Fruit fly (Drosophila melanogaster) whole organism, embryonic: ENCODE results near the gene CG4709.
A peak's percentile ranks its signal among the peaks of the same experiment; 100 is the strongest.

Source experiments
- CG10959 ChIP-seq: fragments of 200-800 bp; sonication (Bioruptor generic); IDR thresholded peaks from 2 replicates; pipeline ENCODE4 v1.3.6; 2022; ENCODE audit warnings: missing biosample characterization, missing genetic modification characterization
- CG10979 ChIP-seq: fragments of 200-800 bp; sonication (Bioruptor generic); optimal IDR thresholded peaks from 2 replicates; lab custom pipeline; 2018; ENCODE audit warnings: missing biosample characterization, mild to moderate bottlenecking, missing genetic modification characterization, moderate library complexity
- CG11560 ChIP-seq: fragments of 200-800 bp; sonication (Bioruptor generic); IDR thresholded peaks from 3 replicates; pipeline ENCODE4 v1.3.6; 2022; ENCODE audit warnings: missing biosample characterization, missing genetic modification characterization
- CG13894 ChIP-seq: fragments of 200-800 bp; sonication (Bioruptor generic); optimal IDR thresholded peaks from 3 replicates; lab custom pipeline; 2018; ENCODE audit warnings: missing biosample characterization, mild to moderate bottlenecking, missing genetic modification characterization, moderate library complexity
- CG15696 ChIP-seq: fragments of 200-800 bp; sonication (Bioruptor generic); optimal IDR thresholded peaks from 2 replicates; lab custom pipeline; 2019; ENCODE audit warnings: missing biosample characterization, mild to moderate bottlenecking, missing genetic modification characterization, moderate library complexity
- CG1603 ChIP-seq: fragments of 200-800 bp; sonication (Bioruptor generic); optimal IDR thresholded peaks from 2 replicates; lab custom pipeline; 2019; ENCODE audit warnings: missing biosample characterization, mild to moderate bottlenecking, missing genetic modification characterization, moderate library complexity
- CG3163 ChIP-seq: fragments of 200-800 bp; sonication (Bioruptor generic); optimal IDR thresholded peaks from 3 replicates; lab custom pipeline; 2016; ENCODE audit warnings: missing biosample characterization, missing genetic modification characterization
- CG3995 ChIP-seq: fragments of 200-800 bp; sonication (Bioruptor generic); optimal IDR thresholded peaks from 3 replicates; lab custom pipeline; 2016; ENCODE audit warnings: missing biosample characterization, missing genetic modification characterization
- CG4360 ChIP-seq: fragments of 200-800 bp; sonication (Bioruptor generic); IDR thresholded peaks from 2 replicates; pipeline ENCODE4 v1.3.6; 2022; ENCODE audit warnings: missing biosample characterization, missing genetic modification characterization
- CG4404 ChIP-seq: fragments of 200-800 bp; sonication (Bioruptor generic); IDR thresholded peaks from 2 replicates; pipeline ENCODE4 v1.3.6; 2022; ENCODE audit warnings: missing biosample characterization, missing genetic modification characterization
- CG6272 ChIP-seq: fragments of 200-800 bp; sonication (Bioruptor generic); IDR thresholded peaks from 2 replicates; pipeline ENCODE4 v1.3.6; 2022; ENCODE audit warnings: missing biosample characterization, missing genetic modification characterization
- CG6683 ChIP-seq: fragments of 200-800 bp; sonication (Bioruptor generic); optimal IDR thresholded peaks from 2 replicates; lab custom pipeline; 2017; ENCODE audit warnings: missing biosample characterization, mild to moderate bottlenecking, missing genetic modification characterization, missing genetic modification reagents
- CG7786 ChIP-seq: fragments of 200-800 bp; sonication (Bioruptor generic); optimal IDR thresholded peaks from 2 replicates; lab custom pipeline; 2016; ENCODE audit warnings: missing biosample characterization, missing genetic modification characterization
- CG7839 ChIP-seq: fragments of 200-800 bp; sonication (Bioruptor generic); optimal IDR thresholded peaks from 3 replicates; lab custom pipeline; 2018; ENCODE audit warnings: missing biosample characterization, mild to moderate bottlenecking, missing genetic modification characterization, moderate library complexity
- CG8290 ChIP-seq, 3 experiments: fragments of 200-800 bp; sonication (Bioruptor generic); optimal IDR thresholded peaks; 2 replicates each; lab custom pipeline; 2016 to 2019; ENCODE audit warnings: missing biosample characterization in 3 of 3, missing genetic modification characterization in 3 of 3, mild to moderate bottlenecking in 2 of 3, moderate library complexity in 1 of 3
- Dp ChIP-seq: fragments of 200-800 bp; sonication (Bioruptor generic); optimal IDR thresholded peaks from 2 replicates; lab custom pipeline; 2018; ENCODE audit warnings: missing biosample characterization, mild to moderate bottlenecking, missing genetic modification characterization, moderate library complexity
- E2f1 ChIP-seq: fragments of 200-800 bp; sonication (Bioruptor generic); IDR thresholded peaks from 2 replicates; pipeline ENCODE4 v1.3.6; 2022; ENCODE audit warnings: missing biosample characterization, missing genetic modification characterization
- Hmr ChIP-seq: fragments of 200-800 bp; sonication (Bioruptor generic); optimal IDR thresholded peaks from 3 replicates; lab custom pipeline; 2017; ENCODE audit warnings: mild to moderate bottlenecking, missing biosample characterization, missing genetic modification reagents, missing genetic modification characterization
- Hr78 ChIP-seq, 2 experiments: fragments of 200-800 bp in 1 of 2; fragments of >200 bp in 1 of 2; sonication (Bioruptor generic) in 1 of 2; optimal IDR thresholded peaks; 2 replicates each; lab custom pipeline; 2017 to 2019; ENCODE audit warnings: missing biosample characterization in 2 of 2, missing genetic modification characterization in 2 of 2, mild to moderate bottlenecking in 1 of 2, moderate library complexity in 1 of 2
- MBD-R2 ChIP-seq: fragments of 200-800 bp; sonication (Bioruptor generic); IDR thresholded peaks from 2 replicates; pipeline ENCODE4 v1.3.6; 2022; ENCODE audit warnings: missing biosample characterization, missing genetic modification characterization
- MTF-1 ChIP-seq: fragments of 200-800 bp; sonication (Bioruptor generic); optimal IDR thresholded peaks from 2 replicates; lab custom pipeline; 2018; ENCODE audit warnings: missing biosample characterization, mild to moderate bottlenecking, missing genetic modification characterization, borderline replicate concordance
- Med ChIP-seq: fragments of 200-800 bp; sonication (Bioruptor generic); peaks from one replicate; lab custom pipeline; 2016; ENCODE audit warnings: missing biosample characterization, missing genetic modification characterization, mild to moderate bottlenecking, inconsistent platforms, moderate library complexity
- Oli ChIP-seq: fragments of 200-800 bp; sonication (Bioruptor generic); optimal IDR thresholded peaks from 2 replicates; lab custom pipeline; 2018; ENCODE audit warnings: missing biosample characterization, mild to moderate bottlenecking, missing genetic modification characterization, moderate library complexity
- Spps ChIP-seq: fragments of 200-800 bp; sonication (Bioruptor generic); optimal IDR thresholded peaks from 2 replicates; lab custom pipeline; 2018; ENCODE audit warnings: missing biosample characterization, mild to moderate bottlenecking, missing genetic modification characterization
- Trl ChIP-seq, 3 experiments: fragments of >200 bp in 2 of 3; fragments of 200-800 bp in 1 of 3; sonication (Bioruptor generic) in 1 of 3; optimal IDR thresholded peaks; 2 replicates in 1 of 3; 3 replicates in 2 of 3; lab custom pipeline; 2016 to 2017; ENCODE audit warnings: missing biosample characterization in 1 of 3, missing genetic modification characterization in 1 of 3
- abd-A ChIP-seq: fragments of 200-800 bp; sonication (Bioruptor generic); optimal IDR thresholded peaks from 3 replicates; lab custom pipeline; 2019; ENCODE audit warnings: missing biosample characterization, mild to moderate bottlenecking, missing genetic modification characterization, moderate library complexity
- amos ChIP-seq: fragments of 200-800 bp; sonication (Bioruptor generic); IDR thresholded peaks from 2 replicates; pipeline ENCODE4 v1.3.6; 2022; ENCODE audit warnings: missing biosample characterization, missing genetic modification characterization; ENCODE audit not compliant: partially characterized antibody
- cad ChIP-seq: fragments of >200 bp; optimal IDR thresholded peaks from 2 replicates; lab custom pipeline; 2017; ENCODE audit warnings: missing biosample characterization, missing genetic modification characterization
- cas ChIP-seq: fragments of 200-800 bp; sonication (Bioruptor generic); IDR thresholded peaks from 2 replicates; pipeline ENCODE4 v1.3.6; 2022; ENCODE audit warnings: missing biosample characterization, missing genetic modification characterization
- caup ChIP-seq: fragments of 200-800 bp; sonication (Bioruptor generic); optimal IDR thresholded peaks from 3 replicates; lab custom pipeline; 2017; ENCODE audit warnings: missing biosample characterization, mild to moderate bottlenecking, missing genetic modification characterization, moderate library complexity; ENCODE audit not compliant: severe bottlenecking
- ci ChIP-seq: fragments of 200-800 bp; sonication (Bioruptor generic); IDR thresholded peaks from 3 replicates; pipeline ENCODE4 v1.3.6; 2022; ENCODE audit warnings: missing biosample characterization, missing genetic modification characterization
- disco-r ChIP-seq: fragments of 200-800 bp; sonication (Bioruptor generic); optimal IDR thresholded peaks from 2 replicates; lab custom pipeline; 2016; ENCODE audit warnings: missing biosample characterization, missing genetic modification characterization
- exex ChIP-seq: fragments of 200-800 bp; sonication (Bioruptor generic); optimal IDR thresholded peaks from 4 replicates; lab custom pipeline; 2018; ENCODE audit warnings: missing biosample characterization, mild to moderate bottlenecking, missing genetic modification characterization, moderate library complexity
- grau ChIP-seq: fragments of 200-800 bp; optimal IDR thresholded peaks from 3 replicates; lab custom pipeline; 2019; ENCODE audit warnings: missing biosample characterization, mild to moderate bottlenecking, missing genetic modification characterization, moderate library complexity
- grn ChIP-seq: fragments of 200-800 bp; sonication (Bioruptor generic); optimal IDR thresholded peaks from 3 replicates; lab custom pipeline; 2017; ENCODE audit warnings: missing biosample characterization, missing genetic modification characterization
- her ChIP-seq: fragments of 200-800 bp; sonication (Bioruptor generic); optimal IDR thresholded peaks from 2 replicates; lab custom pipeline; 2016; ENCODE audit warnings: missing biosample characterization, missing genetic modification characterization
- kay ChIP-seq: fragments of 200-800 bp; sonication (Bioruptor generic); optimal IDR thresholded peaks from 2 replicates; lab custom pipeline; 2016; ENCODE audit warnings: missing biosample characterization, missing genetic modification characterization
- kni ChIP-seq: fragments of 200-800 bp; sonication (Bioruptor generic); optimal IDR thresholded peaks from 3 replicates; lab custom pipeline; 2017; ENCODE audit warnings: mild to moderate bottlenecking, missing biosample characterization, missing genetic modification reagents, missing genetic modification characterization
- mirr ChIP-seq: fragments of 200-800 bp; sonication (Bioruptor generic); optimal IDR thresholded peaks from 3 replicates; lab custom pipeline; 2018; ENCODE audit warnings: missing biosample characterization, mild to moderate bottlenecking, missing genetic modification characterization
- oc ChIP-seq: fragments of 200-800 bp; sonication (Bioruptor generic); optimal IDR thresholded peaks from 2 replicates; lab custom pipeline; 2018; ENCODE audit warnings: missing biosample characterization, mild to moderate bottlenecking, missing genetic modification characterization, moderate library complexity
- peb ChIP-seq: fragments of 200-800 bp; sonication (Bioruptor generic); IDR thresholded peaks from 2 replicates; pipeline ENCODE4 v1.3.6; 2022; ENCODE audit warnings: missing biosample characterization, missing genetic modification characterization
- sd ChIP-seq: fragments of 200-800 bp; sonication (Bioruptor generic); optimal IDR thresholded peaks from 3 replicates; lab custom pipeline; 2018; ENCODE audit warnings: missing biosample characterization, mild to moderate bottlenecking, missing genetic modification characterization, moderate library complexity
- sima ChIP-seq: fragments of 200-800 bp; sonication (Bioruptor generic); optimal IDR thresholded peaks from 2 replicates; lab custom pipeline; 2016; ENCODE audit warnings: missing biosample characterization, missing genetic modification characterization
- sr ChIP-seq: fragments of 200-800 bp; sonication (Bioruptor generic); IDR thresholded peaks from 3 replicates; pipeline ENCODE4 v1.3.6; 2022; ENCODE audit warnings: missing biosample characterization, missing genetic modification characterization
- toy ChIP-seq: fragments of 200-800 bp; sonication (Bioruptor generic); IDR thresholded peaks from 2 replicates; pipeline ENCODE4 v1.3.6; 2022; ENCODE audit warnings: missing biosample characterization, missing genetic modification characterization
- twi ChIP-seq: fragments of 200-800 bp; optimal IDR thresholded peaks from 2 replicates; lab custom pipeline; 2019; ENCODE audit warnings: missing biosample characterization, mild to moderate bottlenecking, missing genetic modification characterization, moderate library complexity
- z ChIP-seq: fragments of 200-800 bp; sonication (Bioruptor generic); IDR thresholded peaks from 3 replicates; pipeline ENCODE4 v1.3.6; 2022; ENCODE audit warnings: missing biosample characterization, missing genetic modification characterization

The CG4709 gene

dm6 chr2L:9907320-9908256, 46.5 kb upstream of the CG4709 start (continued):
- TF ChIP-seq her (GFP tag; lab: Kevin White, UChicago) (no peak), amos (GFP tag; lab: Robert Waterston, UW) (no peak), sr (GFP tag; lab: Robert Waterston, UW) (no peak), mirr (GFP tag; lab: Kevin White, UChicago) (peak; percentile 42), CG8290 (GFP tag; optimal IDR thresholded peaks at IDR 0.05; lab: Kevin White, UChicago) (no peak), CG8290 (tag; optimal IDR thresholded peaks at IDR 0.05; lab: Kevin White, UChicago) (peak in 1 of 2 experiments; percentile 56), CG10959 (GFP tag; lab: Robert Waterston, UW) (no peak), CG7839 (no peak), cas (GFP tag; lab: Robert Waterston, UW) (no peak), kay (GFP tag; lab: Kevin White, UChicago) (peak; percentile 8), CG10979 (tag; lab: Kevin White, UChicago) (peak; percentile 66), exex (no peak), ci (GFP tag; lab: Robert Waterston, UW) (peak; percentile 37; the same call in 2 of the 3 replicates), Trl (optimal IDR thresholded peaks at IDR 0.05; lab: Kevin White, UChicago) (peak in 1 of 2 experiments; percentile 9), Trl (GFP tag; optimal IDR thresholded peaks at IDR 0.05; lab: Kevin White, UChicago) (no peak), twi (no peak), sd (tag; lab: Kevin White, UChicago) (peak; percentile 40), sima (no peak), Spps (tag; lab: Kevin White, UChicago) (no peak), CG11560 (tag; lab: Robert Waterston, UW) (no peak), CG6683 (GFP tag; lab: Kevin White, UChicago) (no peak), CG4360 (GFP tag; lab: Robert Waterston, UW) (peak; percentile 92), Hmr (GFP tag; lab: Kevin White, UChicago) (peak; percentile 1), abd-A (peak; percentile 90), CG4404 (no peak), z (GFP tag; lab: Robert Waterston, UW) (peak; percentile 54; the same call in 1 of the 3 replicates), disco-r (GFP tag; lab: Kevin White, UChicago) (no peak), MBD-R2 (GFP tag; lab: Robert Waterston, UW) (peak; percentile 20; the same call in 1 of the 2 replicates), CG3163 (no peak), oc (tag; lab: Kevin White, UChicago) (peak; percentile 37), CG6272 (GFP tag; lab: Robert Waterston, UW) (no peak), CG15696 (tag; lab: Kevin White, UChicago) (no peak), CG13894 (peak; percentile 0), MTF-1 (GFP tag; lab: Kevin White, UChicago) (no peak), CG7786 (GFP tag; lab: Kevin White, UChicago) (no peak), grn (GFP tag; lab: Kevin White, UChicago) (peak; percentile 14), caup (peak; percentile 11), Oli (tag; lab: Kevin White, UChicago) (no peak), kni (GFP tag; lab: Kevin White, UChicago) (peak; percentile 27), grau (tag; lab: Kevin White, UChicago) (no peak), cad (GFP tag; lab: Kevin White, UChicago) (no peak), Hr78 (GFP tag; optimal IDR thresholded peaks at IDR 0.05; lab: Kevin White, UChicago) (no peak), toy (no peak), CG1603 (no peak), peb (no peak), Dp (GFP tag; lab: Kevin White, UChicago) (no peak), Med (GFP tag; lab: Kevin White, UChicago) (peak; percentile 86), CG3995 (GFP tag; lab: Kevin White, UChicago) (no peak), E2f1 (no peak)
